Fruit fly (Drosophila melanogaster) whole organism, wandering third instar larva: ENCODE results near the gene Lcp65Ag1.
"Not testable (repeated sequence)": the region's sequence is repeated elsewhere in the genome, so short reads cannot be mapped to it uniquely, and the experiment has no call there.

Source experiments
- Abd-B ChIP-seq: fragments of >200 bp; optimal IDR thresholded peaks from 2 replicates; lab custom pipeline; 2017; ENCODE audit warnings: missing biosample characterization, missing genetic modification characterization
- CG9705 ChIP-seq: fragments of 200-800 bp; sonication (Bioruptor generic); optimal IDR thresholded peaks from 2 replicates; lab custom pipeline; 2018; ENCODE audit warnings: missing biosample characterization, mild to moderate bottlenecking, missing genetic modification characterization
- Dfd ChIP-seq: fragments of >200 bp; optimal IDR thresholded peaks from 2 replicates; lab custom pipeline; 2017; ENCODE audit warnings: missing biosample characterization, missing genetic modification characterization
- Dif ChIP-seq: fragments of 200-275, 200-300 bp; sonication (Bioruptor generic); optimal IDR thresholded peaks from 2 replicates; lab custom pipeline; 2018; ENCODE audit warnings: missing biosample characterization, missing genetic modification characterization; ENCODE audit not compliant: partially characterized antibody
- GATAd ChIP-seq: sonication (Bioruptor generic); optimal IDR thresholded peaks from 2 replicates; lab custom pipeline; 2016; ENCODE audit warnings: missing biosample characterization, missing genetic modification characterization
- HLH106 ChIP-seq: fragments of 200-800 bp; optimal IDR thresholded peaks from 3 replicates; lab custom pipeline; 2019; ENCODE audit warnings: missing biosample characterization, mild to moderate bottlenecking, missing genetic modification characterization, moderate library complexity
- Hnf4 ChIP-seq: fragments of 200-800 bp; sonication (Bioruptor generic); optimal IDR thresholded peaks from 2 replicates; lab custom pipeline; 2016; ENCODE audit warnings: missing biosample characterization, mild to moderate bottlenecking, missing genetic modification characterization
- Hr78 ChIP-seq: fragments of >200 bp; optimal IDR thresholded peaks from 2 replicates; lab custom pipeline; 2017; ENCODE audit warnings: missing biosample characterization, missing genetic modification characterization
- Hr83 ChIP-seq: fragments of 200-300 bp; sonication (Bioruptor generic); optimal IDR thresholded peaks from 2 replicates; lab custom pipeline; 2016; ENCODE audit warnings: missing biosample characterization, mild to moderate bottlenecking, missing genetic modification characterization, moderate library complexity; ENCODE audit not compliant: poor library complexity, severe bottlenecking
- Mio ChIP-seq: sonication (Bioruptor generic); optimal IDR thresholded peaks from 2 replicates; lab custom pipeline; 2016; ENCODE audit warnings: missing biosample characterization, missing genetic modification characterization
- Myc ChIP-seq: fragments of >200 bp; optimal IDR thresholded peaks from 2 replicates; lab custom pipeline; 2017
- N ChIP-seq: fragments of >200 bp; optimal IDR thresholded peaks from 2 replicates; lab custom pipeline; 2018; ENCODE audit warnings: missing biosample characterization, missing external identifiers, missing genetic modification characterization
- OdsH ChIP-seq: fragments of 200-800 bp; sonication (Bioruptor generic); optimal IDR thresholded peaks from 2 replicates; lab custom pipeline; 2016; ENCODE audit warnings: missing biosample characterization, mild to moderate bottlenecking, missing genetic modification characterization
- Vsx2 ChIP-seq: fragments of 200-300, 225-300 bp; sonication (Bioruptor generic); optimal IDR thresholded peaks from 2 replicates; lab custom pipeline; 2018; ENCODE audit warnings: missing biosample characterization, missing genetic modification characterization; ENCODE audit not compliant: partially characterized antibody
- dl ChIP-seq, 2 experiments: fragments of 175-275, 200-275 bp in 1 of 2; fragments of 200-275 bp in 1 of 2; sonication (Bioruptor generic); optimal IDR thresholded peaks; lab custom pipeline; 2018; ENCODE audit warnings: mild to moderate bottlenecking in 2 of 2, missing biosample characterization in 2 of 2, missing genetic modification characterization in 2 of 2, moderate library complexity in 2 of 2; ENCODE audit not compliant: partially characterized antibody in 2 of 2, insufficient read depth in 1 of 2
- dsf ChIP-seq: sonication (Bioruptor generic); optimal IDR thresholded peaks from 2 replicates; lab custom pipeline; 2016; ENCODE audit warnings: missing biosample characterization, missing genetic modification characterization, borderline replicate concordance
- ey ChIP-seq: fragments of 200-800 bp; sonication (Bioruptor generic); optimal IDR thresholded peaks from 2 replicates; lab custom pipeline; 2016; ENCODE audit warnings: missing biosample characterization, missing genetic modification characterization
- foxo ChIP-seq, 2 experiments: fragments of 200-800 bp; sonication (Bioruptor generic); optimal IDR thresholded peaks; 2 replicates in 1 of 2; 3 replicates in 1 of 2; lab custom pipeline; 2016 to 2017; ENCODE audit warnings: missing biosample characterization in 2 of 2, missing genetic modification characterization in 2 of 2
- jim ChIP-seq: fragments of 175-275, 200-325 bp; sonication (Bioruptor generic); optimal IDR thresholded peaks from 2 replicates; lab custom pipeline; 2016; ENCODE audit warnings: missing biosample characterization, mild to moderate bottlenecking, missing genetic modification characterization
- lola ChIP-seq: fragments of >200 bp; optimal IDR thresholded peaks from 2 replicates; lab custom pipeline; 2017; ENCODE audit warnings: missing biosample characterization, missing genetic modification characterization
- sage ChIP-seq: fragments of 200-800 bp; sonication (Bioruptor generic); optimal IDR thresholded peaks from 2 replicates; lab custom pipeline; 2016; ENCODE audit warnings: missing biosample characterization, mild to moderate bottlenecking, missing genetic modification characterization
- tai ChIP-seq: sonication (Bioruptor generic); optimal IDR thresholded peaks from 2 replicates; lab custom pipeline; 2016; ENCODE audit warnings: missing biosample characterization, missing genetic modification characterization
- woc ChIP-seq: sonication (Bioruptor generic); optimal IDR thresholded peaks from 2 replicates; lab custom pipeline; 2016; ENCODE audit warnings: missing biosample characterization, mild to moderate bottlenecking, missing genetic modification characterization

Gene Lcp65Ag1

dm6 chr3L:6152531-6152930 lies 17.5 kb upstream of the Lcp65Ag1 start, which contains the start of gene Acp65Aa:
TSS of gene Acp65Aa (minus strand) at chr3L:6152745.
- no peak for TF ChIP-seq GATAd (GFP tag; lab: Kevin White, UChicago)
- TF ChIP-seq Vsx2 (GFP tag; lab: Kevin White, UChicago): no peak

- TF ChIP-seq jim; N; woc (GFP tag; lab: Kevin White, UChicago): not testable (repeated sequence)
- TF ChIP-seq, all 38 proteins: peak for 0; not testable (repeated sequence) for 38
These were observed 15.8 kb upstream of the Lcp65Ag1 start, which contains the start of the genes Cpr65Ax2 and Lcp65Aa for dm6 chr3L:6150757-6151354. TSS of gene Cpr65Ax2 (minus strand) at chr3L:6150857. TSS of gene Lcp65Aa (plus strand) at chr3L:6151304.

dm6 chr3L:6149248-6149647 lies 14.2 kb upstream of the Lcp65Ag1 start, which contains the start of gene Lcp65Ab1:
TSS of gene Lcp65Ab1 (plus strand) at chr3L:6149548.
- TF ChIP-seq CG9705 (GFP tag; lab: Kevin White, UChicago); Hnf4; OdsH: not testable (repeated sequence)

dm6 chr3L:6147887-6148286 lies 12.8 kb upstream of the Lcp65Ag1 start, which contains the start of gene Cpr65Ax1:
TSS of gene Cpr65Ax1 (minus strand) at chr3L:6147987.
- not testable (repeated sequence) for TF ChIP-seq Abd-B, Vsx2, tai (GFP tag; lab: Kevin White, UChicago)

- TF ChIP-seq dl (GFP tag; optimal IDR thresholded peaks at IDR 0.05; lab: Kevin White, UChicago; ENCODE audit: insufficient read depth in 1 of 2, partially characterized antibody in 2 of 2); Hnf4; Vsx2 (GFP tag; lab: Kevin White, UChicago): not testable (repeated sequence)
- TF ChIP-seq, all 38 proteins: peak for 0; not testable (repeated sequence) for 38
These were observed 11.3 kb upstream of the Lcp65Ag1 start, which contains the start of gene Lcp65Ab2 for dm6 chr3L:6146374-6146773. TSS of gene Lcp65Ab2 (plus strand) at chr3L:6146674.

- TF ChIP-seq N (no peak), OdsH (no peak), jim (no peak), sage (GFP tag; lab: Kevin White, UChicago) (no peak), Mio (no peak), ey (GFP tag; lab: Kevin White, UChicago) (no peak), Hr78 (GFP tag; lab: Kevin White, UChicago) (no peak), Hnf4 (no peak), Abd-B (GFP tag; lab: Kevin White, UChicago) (no peak), dsf (GFP tag; lab: Kevin White, UChicago) (no peak)
These were observed 9.7 kb upstream of the Lcp65Ag1 start, which contains the start of gene Lcp65Ac for dm6 chr3L:6144769-6145220. TSS of gene Lcp65Ac (plus strand) at chr3L:6144819.

dm6 chr3L:6143188-6143755 lies 8.2 kb upstream of the Lcp65Ag1 start, which contains the start of gene Lcp65Ad:
TSS of gene Lcp65Ad (plus strand) at chr3L:6143395.
- TF ChIP-seq Hr78 (GFP tag; lab: Kevin White, UChicago): no peak
- TF ChIP-seq Dfd (GFP tag; lab: Kevin White, UChicago): no peak
- no peak for TF ChIP-seq Vsx2 (GFP tag; lab: Kevin White, UChicago)
- TF ChIP-seq CG9705 (GFP tag; lab: Kevin White, UChicago): no peak

- no peak for TF ChIP-seq Abd-B (GFP tag; lab: Kevin White, UChicago)
These were observed 7.2 kb upstream of the Lcp65Ag1 start, which contains the start of gene Cpr65Aw for dm6 chr3L:6142313-6142712. TSS of gene Cpr65Aw (minus strand) at chr3L:6142413.

dm6 chr3L:6141538-6141937 lies 6.5 kb upstream of the Lcp65Ag1 start:
- TF ChIP-seq Myc (lab: Kevin White, UChicago) (no peak), Dif (peak; percentile 15), Mio (no peak), Hnf4 (no peak), Vsx2 (GFP tag; lab: Kevin White, UChicago) (peak; percentile 63), tai (GFP tag; lab: Kevin White, UChicago) (no peak), lola (GFP tag; lab: Kevin White, UChicago) (no peak), foxo (GFP tag; optimal IDR thresholded peaks at IDR 0.05; lab: Kevin White, UChicago) (no peak), Hr83 (GFP tag; lab: Kevin White, UChicago) (no peak), woc (GFP tag; lab: Kevin White, UChicago) (no peak), HLH106 (tag; lab: Kevin White, UChicago) (no peak), OdsH (no peak)
- TF ChIP-seq, all 38 proteins: peak for 2
